Fruit fly (Drosophila melanogaster) whole organism, embryonic: Measurements from ENCODE around the gene MTPAP.

Experiments used
- Atf6 ChIP-seq: fragments of 200-800 bp; sonication (Bioruptor generic); IDR thresholded peaks from 2 replicates; pipeline ENCODE4 v1.3.6; 2022; ENCODE audit warnings: missing biosample characterization, missing genetic modification characterization
- BEAF-32 ChIP-seq: fragments of 200-800 bp; sonication (Bioruptor generic); optimal IDR thresholded peaks from 3 replicates; lab custom pipeline; 2017; ENCODE audit warnings: missing biosample characterization, missing genetic modification characterization, mild to moderate bottlenecking, moderate library complexity, missing genetic modification reagents
- Bgb ChIP-seq: fragments of 200-800 bp; sonication (Bioruptor generic); IDR thresholded peaks from 2 replicates; pipeline ENCODE4 v1.3.6; 2022; ENCODE audit warnings: missing biosample characterization, missing genetic modification characterization; ENCODE audit not compliant: partially characterized antibody
- CG10209 ChIP-seq: fragments of 200-800 bp; sonication (Bioruptor generic); optimal IDR thresholded peaks from 3 replicates; lab custom pipeline; 2017; ENCODE audit warnings: missing biosample characterization, mild to moderate bottlenecking, missing genetic modification characterization, missing genetic modification reagents
- CG10366 ChIP-seq: fragments of 200-800 bp; sonication (Bioruptor generic); IDR thresholded peaks from 2 replicates; pipeline ENCODE4 v1.3.6; 2022; ENCODE audit warnings: missing biosample characterization, missing genetic modification characterization
- CG11456 ChIP-seq: fragments of 200-800 bp; sonication (Bioruptor generic); IDR thresholded peaks from 3 replicates; pipeline ENCODE4 v1.3.6; 2022; ENCODE audit warnings: missing biosample characterization, missing genetic modification characterization
- CG11696 ChIP-seq: fragments of 200-800 bp; sonication (Bioruptor generic); IDR thresholded peaks from 2 replicates; pipeline ENCODE4 v1.3.6; 2022; ENCODE audit warnings: missing biosample characterization, missing genetic modification characterization
- CG14710 ChIP-seq: fragments of 200-800 bp; sonication (Bioruptor generic); optimal IDR thresholded peaks from 3 replicates; lab custom pipeline; 2019; ENCODE audit warnings: missing biosample characterization, mild to moderate bottlenecking, missing genetic modification characterization, moderate library complexity
- CG15696 ChIP-seq: fragments of 200-800 bp; sonication (Bioruptor generic); optimal IDR thresholded peaks from 2 replicates; lab custom pipeline; 2019; ENCODE audit warnings: missing biosample characterization, mild to moderate bottlenecking, missing genetic modification characterization, moderate library complexity
- CG16813 ChIP-seq: fragments of 200-800 bp; sonication (Bioruptor generic); IDR thresholded peaks from 3 replicates; pipeline ENCODE4 v1.3.6; 2022; ENCODE audit warnings: missing biosample characterization, missing genetic modification characterization; ENCODE audit not compliant: partially characterized antibody
- CG3281 ChIP-seq: fragments of 200-800 bp; sonication (Bioruptor generic); optimal IDR thresholded peaks from 3 replicates; lab custom pipeline; 2017; ENCODE audit warnings: missing biosample characterization, mild to moderate bottlenecking, missing genetic modification characterization
- CG3847 ChIP-seq: fragments of 200-800 bp; sonication (Bioruptor generic); IDR thresholded peaks from 2 replicates; pipeline ENCODE4 v1.3.6; 2022; ENCODE audit warnings: missing biosample characterization, missing genetic modification characterization
- CG3995 ChIP-seq: fragments of 200-800 bp; sonication (Bioruptor generic); optimal IDR thresholded peaks from 3 replicates; lab custom pipeline; 2016; ENCODE audit warnings: missing biosample characterization, missing genetic modification characterization
- CG43689 ChIP-seq: fragments of 200-800 bp; sonication (Bioruptor generic); IDR thresholded peaks from 2 replicates; pipeline ENCODE4 v1.3.6; 2022; ENCODE audit warnings: missing biosample characterization, missing genetic modification characterization
- CG4820 ChIP-seq: fragments of 200-800 bp; sonication (Bioruptor generic); optimal IDR thresholded peaks from 3 replicates; lab custom pipeline; 2016; ENCODE audit warnings: missing biosample characterization, missing genetic modification characterization
- CG5180 ChIP-seq: fragments of 200-800 bp; sonication (Bioruptor generic); optimal IDR thresholded peaks from 3 replicates; lab custom pipeline; 2017; ENCODE audit warnings: missing biosample characterization, missing genetic modification characterization, mild to moderate bottlenecking, moderate library complexity, missing genetic modification reagents
- CG6791 ChIP-seq: fragments of 200-800 bp; sonication (Bioruptor generic); IDR thresholded peaks from 3 replicates; pipeline ENCODE4 v1.3.6; 2022; ENCODE audit warnings: missing biosample characterization, missing genetic modification characterization; ENCODE audit not compliant: partially characterized antibody
- CG6813 ChIP-seq: fragments of 200-800 bp; sonication (Bioruptor generic); optimal IDR thresholded peaks from 2 replicates; lab custom pipeline; 2017; ENCODE audit warnings: missing biosample characterization, missing genetic modification characterization, mild to moderate bottlenecking, moderate library complexity, missing genetic modification reagents
- CG7786 ChIP-seq: fragments of 200-800 bp; sonication (Bioruptor generic); optimal IDR thresholded peaks from 2 replicates; lab custom pipeline; 2016; ENCODE audit warnings: missing biosample characterization, missing genetic modification characterization
- CG8290 ChIP-seq, 3 experiments: fragments of 200-800 bp; sonication (Bioruptor generic); optimal IDR thresholded peaks; 2 replicates each; lab custom pipeline; 2016 to 2019; ENCODE audit warnings: missing biosample characterization in 3 of 3, missing genetic modification characterization in 3 of 3, mild to moderate bottlenecking in 2 of 3, moderate library complexity in 1 of 3
- Camta ChIP-seq: fragments of 200-800 bp; sonication (Bioruptor generic); optimal IDR thresholded peaks from 2 replicates; lab custom pipeline; 2016; ENCODE audit warnings: missing biosample characterization, missing genetic modification characterization
- Drgx ChIP-seq: fragments of 200-800 bp; sonication (Bioruptor generic); IDR thresholded peaks from 2 replicates; pipeline ENCODE4 v1.3.6; 2022; ENCODE audit warnings: missing biosample characterization, missing genetic modification characterization
- Ets97D ChIP-seq: fragments of 200-800 bp; sonication (Bioruptor generic); optimal IDR thresholded peaks from 3 replicates; lab custom pipeline; 2016; ENCODE audit warnings: missing biosample characterization, missing genetic modification characterization
- HmgZ ChIP-seq: fragments of 200-800 bp; sonication (Bioruptor generic); optimal IDR thresholded peaks from 2 replicates; lab custom pipeline; 2018; ENCODE audit warnings: missing biosample characterization, mild to moderate bottlenecking, missing genetic modification characterization
- MBD-R2 ChIP-seq: fragments of 200-800 bp; sonication (Bioruptor generic); IDR thresholded peaks from 2 replicates; pipeline ENCODE4 v1.3.6; 2022; ENCODE audit warnings: missing biosample characterization, missing genetic modification characterization
- Rfx ChIP-seq: fragments of 200-800 bp; sonication (Bioruptor generic); IDR thresholded peaks from 2 replicates; pipeline ENCODE4 v1.3.6; 2022; ENCODE audit warnings: missing biosample characterization, missing genetic modification characterization
- Sin3A ChIP-seq: fragments of >200 bp; optimal IDR thresholded peaks from 2 replicates; lab custom pipeline; 2018
- Usf ChIP-seq: fragments of 200-800 bp; sonication (Bioruptor generic); optimal IDR thresholded peaks from 2 replicates; lab custom pipeline; 2017; ENCODE audit warnings: missing genotype, missing biosample characterization, missing genetic modification characterization
- Xbp1 ChIP-seq: fragments of 200-800 bp; sonication (Bioruptor generic); optimal IDR thresholded peaks from 3 replicates; lab custom pipeline; 2016; ENCODE audit warnings: missing biosample characterization, mild to moderate bottlenecking, missing genetic modification characterization
- da ChIP-seq: fragments of 200-800 bp; sonication (Bioruptor generic); optimal IDR thresholded peaks from 2 replicates; lab custom pipeline; 2016; ENCODE audit warnings: missing biosample characterization, missing genetic modification characterization
- dati ChIP-seq: fragments of 200-800 bp; sonication (Bioruptor generic); IDR thresholded peaks from 2 replicates; pipeline ENCODE4 v1.3.6; 2022; ENCODE audit warnings: missing biosample characterization, missing genetic modification characterization
- dysf ChIP-seq: fragments of 200-800 bp; sonication (Bioruptor generic); IDR thresholded peaks from 3 replicates; pipeline ENCODE4 v1.3.6; 2022; ENCODE audit warnings: missing biosample characterization, missing genetic modification characterization
- gce ChIP-seq: fragments of 200-800 bp; sonication (Bioruptor generic); IDR thresholded peaks from 3 replicates; pipeline ENCODE4 v1.3.6; 2022; ENCODE audit warnings: missing biosample characterization, missing genetic modification characterization
- h ChIP-seq: fragments of >200 bp; optimal IDR thresholded peaks from 2 replicates; lab custom pipeline; 2017
- ind ChIP-seq: fragments of 200-800 bp; sonication (Bioruptor generic); optimal IDR thresholded peaks from 3 replicates; lab custom pipeline; 2016; ENCODE audit warnings: missing biosample characterization, missing genetic modification characterization
- jumu ChIP-seq: fragments of 200-800 bp; sonication (Bioruptor generic); optimal IDR thresholded peaks from 3 replicates; lab custom pipeline; 2016; ENCODE audit warnings: missing biosample characterization, missing genetic modification characterization
- lola ChIP-seq, 3 experiments: fragments of >200 bp in 2 of 3; fragments of 200-800 bp in 1 of 3; sonication (Bioruptor generic) in 1 of 3; optimal IDR thresholded peaks; 2 replicates each; lab custom pipeline; 2017 to 2019; ENCODE audit warnings: missing biosample characterization in 3 of 3, missing genetic modification characterization in 3 of 3, mild to moderate bottlenecking in 1 of 3, moderate library complexity in 1 of 3
- luna ChIP-seq: fragments of 200-800 bp; sonication (Bioruptor generic); optimal IDR thresholded peaks from 2 replicates; lab custom pipeline; 2016; ENCODE audit warnings: missing biosample characterization, missing genetic modification characterization
- mirr ChIP-seq: fragments of 200-800 bp; sonication (Bioruptor generic); optimal IDR thresholded peaks from 3 replicates; lab custom pipeline; 2018; ENCODE audit warnings: missing biosample characterization, mild to moderate bottlenecking, missing genetic modification characterization
- nau ChIP-seq: fragments of 200-800 bp; sonication (Bioruptor generic); optimal IDR thresholded peaks from 3 replicates; lab custom pipeline; 2017; ENCODE audit warnings: missing biosample characterization, mild to moderate bottlenecking, missing genetic modification characterization, missing genetic modification reagents
- nerfin-1 ChIP-seq: fragments of 200-800 bp; sonication (Bioruptor generic); optimal IDR thresholded peaks from 3 replicates; lab custom pipeline; 2019; ENCODE audit warnings: missing biosample characterization, mild to moderate bottlenecking, missing genetic modification characterization, moderate library complexity
- pfk ChIP-seq: fragments of 200-800 bp; sonication (Bioruptor generic); optimal IDR thresholded peaks from 2 replicates; lab custom pipeline; 2018; ENCODE audit warnings: missing biosample characterization, mild to moderate bottlenecking, missing genetic modification characterization, moderate library complexity
- pho ChIP-seq: fragments of 200-800 bp; sonication (Bioruptor generic); optimal IDR thresholded peaks from 2 replicates; lab custom pipeline; 2016; ENCODE audit warnings: missing biosample characterization, missing genetic modification characterization
- sens ChIP-seq: fragments of 200-800 bp; sonication (Bioruptor generic); peaks from one replicate; lab custom pipeline; 2016; ENCODE audit warnings: missing biosample characterization, missing genetic modification characterization
- seq ChIP-seq: fragments of 200-800 bp; sonication (Bioruptor generic); IDR thresholded peaks from 2 replicates; pipeline ENCODE4 v1.3.6; 2022; ENCODE audit warnings: missing biosample characterization, missing genetic modification characterization
- sisA ChIP-seq: fragments of 200-800 bp; sonication (Bioruptor generic); IDR thresholded peaks from 2 replicates; pipeline ENCODE4 v1.3.6; 2022; ENCODE audit warnings: missing biosample characterization, missing genetic modification characterization
- ssp ChIP-seq: fragments of 200-800 bp; sonication (Bioruptor generic); IDR thresholded peaks from 2 replicates; pipeline ENCODE4 v1.3.6; 2022; ENCODE audit warnings: missing biosample characterization, missing genetic modification characterization
- tin ChIP-seq: fragments of 200-800 bp; sonication (Bioruptor generic); optimal IDR thresholded peaks from 3 replicates; lab custom pipeline; 2016; ENCODE audit warnings: missing biosample characterization, missing genetic modification characterization
- trem ChIP-seq: fragments of 200-800 bp; optimal IDR thresholded peaks from 3 replicates; lab custom pipeline; 2019; ENCODE audit warnings: missing biosample characterization, mild to moderate bottlenecking, missing genetic modification characterization, moderate library complexity

Gene MTPAP

dm6 chrX:1380350-1381060 lies 31.3 kb upstream of the MTPAP start, which contains the start of the genes CG3719 and CG32813 (continued):
- TF ChIP-seq CG3995 (GFP tag; lab: Kevin White, UChicago) (peak; percentile 35), Camta (GFP tag; lab: Kevin White, UChicago) (peak; percentile 2), ind (peak; percentile 49), CG8290 (GFP tag; optimal IDR thresholded peaks at IDR 0.05; lab: Kevin White, UChicago) (no peak), CG8290 (tag; optimal IDR thresholded peaks at IDR 0.05; lab: Kevin White, UChicago) (peak in 1 of 2 experiments; percentile 77), CG10209 (peak; percentile 27), Ets97D (GFP tag; lab: Kevin White, UChicago) (peak; percentile 49), MBD-R2 (GFP tag; lab: Robert Waterston, UW) (peak; percentile 70), dysf (GFP tag; lab: Robert Waterston, UW) (peak; percentile 18; the same call in 1 of the 3 replicates), CG6791 (GFP tag; lab: Robert Waterston, UW) (no peak), gce (GFP tag; lab: Robert Waterston, UW) (no peak), tin (GFP tag; lab: Kevin White, UChicago) (peak; percentile 58), Atf6 (GFP tag; lab: Robert Waterston, UW) (0 out of 2 replicates have a peak, but pooled peaks have one; percentile 5), CG10366 (GFP tag; lab: Robert Waterston, UW) (peak; percentile 41), CG4820 (GFP tag; lab: Kevin White, UChicago) (peak; percentile 13), seq (GFP tag; lab: Robert Waterston, UW) (no peak), sens (GFP tag; lab: Kevin White, UChicago) (peak; percentile 89), mirr (GFP tag; lab: Kevin White, UChicago) (peak; percentile 10), jumu (peak; percentile 61), HmgZ (peak; percentile 68), CG14710 (tag; lab: Kevin White, UChicago) (peak; percentile 44), Xbp1 (peak; percentile 49), CG6813 (GFP tag; lab: Kevin White, UChicago) (no peak), h (lab: Kevin White, UChicago) (no peak), nau (no peak), Bgb (GFP tag; lab: Robert Waterston, UW) (peak; percentile 31; the same call in 1 of the 2 replicates), Rfx (GFP tag; lab: Robert Waterston, UW) (peak; percentile 60), nerfin-1 (tag; lab: Kevin White, UChicago) (no peak), Drgx (0 out of 2 replicates have a peak, but pooled peaks have one; percentile 8), dati (GFP tag; lab: Robert Waterston, UW) (no peak), CG16813 (0 out of 3 replicates have a peak, but pooled peaks have one; percentile 28), da (GFP tag; lab: Kevin White, UChicago) (no peak), pfk (GFP tag; lab: Kevin White, UChicago) (no peak), CG5180 (peak; percentile 89), CG3281 (peak; percentile 16), luna (GFP tag; lab: Kevin White, UChicago) (no peak), CG3847 (peak; percentile 53), CG43689 (GFP tag; lab: Robert Waterston, UW) (no peak), CG7786 (peak; percentile 49), sisA (0 out of 2 replicates have a peak, but pooled peaks have one; percentile 14), CG15696 (tag; lab: Kevin White, UChicago) (peak; percentile 4), CG11696 (GFP tag; lab: Robert Waterston, UW) (no peak), BEAF-32 (GFP tag; lab: Kevin White, UChicago) (peak; percentile 36), lola (GFP tag; optimal IDR thresholded peaks at IDR 0.05; lab: Kevin White, UChicago) (no peak), trem (peak; percentile 39), CG11456 (GFP tag; lab: Robert Waterston, UW) (peak; percentile 58; the same call in 1 of the 3 replicates), Usf (GFP tag; lab: Kevin White, UChicago) (no peak), ssp (GFP tag; lab: Robert Waterston, UW) (no peak), Sin3A (lab: Kevin White, UChicago) (peak; percentile 71), pho (peak; percentile 63)
